Worm (Caenorhabditis elegans): Measurements from ENCODE around the gene rgs-11.

Gene rgs-11

ce11 chrX:14946464-14947354, 17.6 kb upstream of the rgs-11 start:
- TF ChIP-seq klf-2 (GFP tag; conservative IDR thresholded peaks at IDR 0.05), result no peak
- TF ChIP-seq cog-1 (tag; optimal IDR thresholded peaks at IDR 0.05), result no peak
- no peak for TF ChIP-seq med-1 (GFP tag; optimal IDR thresholded peaks at IDR 0.05; ENCODE audit: insufficient read depth)
- no peak for TF ChIP-seq tab-1 (GFP tag; IDR thresholded peaks at IDR 0.05)
- no peak for TF ChIP-seq ref-1 (GFP tag; conservative IDR thresholded peaks at IDR 0.05)
- TF ChIP-seq ztf-29 (GFP tag; IDR thresholded peaks at IDR 0.05), result 0 out of 2 replicates have a peak, but pooled peaks have one; percentile 12

- no peak for TF ChIP-seq ref-1 (GFP tag; conservative IDR thresholded peaks at IDR 0.05)
- TF ChIP-seq med-1 (GFP tag; optimal IDR thresholded peaks at IDR 0.05; ENCODE audit: insufficient read depth), result no peak
- no peak for TF ChIP-seq T22C8.4 (GFP tag; IDR thresholded peaks at IDR 0.05)
- TF ChIP-seq ztf-29 (GFP tag; IDR thresholded peaks at IDR 0.05), result no peak
- TF ChIP-seq klf-2 (GFP tag; conservative IDR thresholded peaks at IDR 0.05), result no peak
- no peak for TF ChIP-seq flt-1 (GFP tag; IDR thresholded peaks at IDR 0.05)
- TF ChIP-seq ztf-23 (GFP tag; IDR thresholded peaks at IDR 0.05), result no peak
- no peak for TF ChIP-seq tab-1 (GFP tag; IDR thresholded peaks at IDR 0.05)
- TF ChIP-seq cog-1 (tag; optimal IDR thresholded peaks at IDR 0.05), result no peak
These were observed 17.0 kb upstream of the rgs-11 start for ce11 chrX:14947355-14947668.

DNA sequence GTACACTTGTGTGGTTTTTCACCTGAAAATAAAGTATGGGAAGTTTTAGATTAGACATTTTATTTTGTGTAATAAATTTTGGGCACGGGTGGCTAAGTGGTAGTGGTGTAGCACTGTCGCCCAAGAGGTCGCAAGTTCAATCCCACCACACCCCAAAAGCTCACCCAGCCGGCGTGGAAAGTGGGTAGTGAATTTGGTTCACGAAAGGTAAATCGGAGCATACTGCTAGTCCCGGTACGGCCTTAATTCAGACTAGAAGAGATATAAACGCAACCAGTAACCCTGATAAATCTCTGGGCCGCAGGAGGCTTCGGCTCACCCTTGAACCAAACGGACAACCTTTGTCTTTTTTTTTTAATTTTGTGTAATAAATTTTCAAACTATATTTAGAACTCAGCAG, 12.6 kb upstream of the rgs-11 start:
- TF ChIP-seq med-1 (GFP tag; optimal IDR thresholded peaks at IDR 0.05; ENCODE audit: insufficient read depth) (no peak), cog-1 (tag; optimal IDR thresholded peaks at IDR 0.05) (no peak)

DNA sequence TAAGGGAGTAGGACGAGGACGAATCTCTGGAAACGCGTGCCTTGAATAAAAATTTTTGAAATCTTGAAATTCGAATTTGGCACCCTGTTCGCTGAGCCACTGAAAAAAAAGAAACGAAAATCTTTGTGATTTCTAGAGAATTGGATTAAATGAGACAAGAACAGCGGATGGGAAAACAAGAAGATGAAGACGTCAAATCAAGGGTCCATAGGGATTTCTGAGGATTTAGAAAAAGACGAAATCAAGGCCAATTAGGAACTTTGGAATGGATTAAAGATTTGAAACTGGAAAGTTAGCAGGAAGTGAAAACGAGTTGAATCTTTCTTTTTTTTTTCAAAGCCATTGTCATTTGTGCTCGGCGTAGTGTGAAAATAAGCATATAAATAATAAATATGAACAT, 9.8 kb upstream of the rgs-11 start, which contains the start of gene pag-3:
TSS of gene pag-3 (minus strand) at position 101 of the 400 bp plus-strand sequence.
- TF ChIP-seq ztf-23 (GFP tag; IDR thresholded peaks at IDR 0.05) (no peak), cog-1 (tag; optimal IDR thresholded peaks at IDR 0.05) (no peak), tab-1 (GFP tag; IDR thresholded peaks at IDR 0.05) (no peak), T22C8.4 (GFP tag; IDR thresholded peaks at IDR 0.05) (no peak), med-1 (GFP tag; optimal IDR thresholded peaks at IDR 0.05; ENCODE audit: insufficient read depth) (no peak), flt-1 (GFP tag; IDR thresholded peaks at IDR 0.05) (no peak), ref-1 (GFP tag; conservative IDR thresholded peaks at IDR 0.05) (no peak), klf-2 (GFP tag; conservative IDR thresholded peaks at IDR 0.05) (no peak), ztf-29 (GFP tag; IDR thresholded peaks at IDR 0.05) (no peak)

ce11 chrX:14957176-14957575, 7.2 kb upstream of the rgs-11 start:
- TF ChIP-seq ref-1 (GFP tag; conservative IDR thresholded peaks at IDR 0.05), result no peak
- no peak for TF ChIP-seq flt-1 (GFP tag; IDR thresholded peaks at IDR 0.05)
- TF ChIP-seq tab-1 (GFP tag; IDR thresholded peaks at IDR 0.05), result no peak
- no peak for TF ChIP-seq cog-1 (tag; optimal IDR thresholded peaks at IDR 0.05)
- TF ChIP-seq ztf-23 (GFP tag; IDR thresholded peaks at IDR 0.05), result no peak

DNA sequence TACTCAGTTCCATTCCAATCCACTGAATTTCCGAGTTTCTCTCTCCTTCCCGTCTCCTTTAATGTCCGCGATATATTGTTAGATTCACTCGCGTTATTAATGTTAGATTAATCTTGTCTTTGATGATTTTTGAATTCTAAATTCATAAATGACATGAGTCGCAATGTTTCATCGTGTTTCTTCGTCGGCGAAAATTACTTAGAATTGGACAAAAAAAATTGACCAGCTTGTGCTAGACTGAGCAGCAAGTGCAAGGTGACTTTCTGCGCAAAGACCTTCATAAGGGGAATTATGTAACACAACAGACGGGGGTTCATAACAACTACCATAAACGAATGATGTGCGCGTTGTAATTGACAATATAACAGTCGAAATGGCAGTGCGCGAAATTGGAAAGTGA, 6.0 kb upstream of the rgs-11 start:
- TF ChIP-seq cog-1 (tag; optimal IDR thresholded peaks at IDR 0.05), result no peak
- no peak for TF ChIP-seq T22C8.4 (GFP tag; IDR thresholded peaks at IDR 0.05)
- TF ChIP-seq med-1 (GFP tag; optimal IDR thresholded peaks at IDR 0.05; ENCODE audit: insufficient read depth), result no peak
- no peak for TF ChIP-seq ztf-23 (GFP tag; IDR thresholded peaks at IDR 0.05)
- no peak for TF ChIP-seq klf-2 (GFP tag; conservative IDR thresholded peaks at IDR 0.05)
- TF ChIP-seq ref-1 (GFP tag; conservative IDR thresholded peaks at IDR 0.05), result no peak
- no peak for TF ChIP-seq tab-1 (GFP tag; IDR thresholded peaks at IDR 0.05)
- TF ChIP-seq ztf-29 (GFP tag; IDR thresholded peaks at IDR 0.05), result no peak
- TF ChIP-seq flt-1 (GFP tag; IDR thresholded peaks at IDR 0.05), result no peak

DNA sequence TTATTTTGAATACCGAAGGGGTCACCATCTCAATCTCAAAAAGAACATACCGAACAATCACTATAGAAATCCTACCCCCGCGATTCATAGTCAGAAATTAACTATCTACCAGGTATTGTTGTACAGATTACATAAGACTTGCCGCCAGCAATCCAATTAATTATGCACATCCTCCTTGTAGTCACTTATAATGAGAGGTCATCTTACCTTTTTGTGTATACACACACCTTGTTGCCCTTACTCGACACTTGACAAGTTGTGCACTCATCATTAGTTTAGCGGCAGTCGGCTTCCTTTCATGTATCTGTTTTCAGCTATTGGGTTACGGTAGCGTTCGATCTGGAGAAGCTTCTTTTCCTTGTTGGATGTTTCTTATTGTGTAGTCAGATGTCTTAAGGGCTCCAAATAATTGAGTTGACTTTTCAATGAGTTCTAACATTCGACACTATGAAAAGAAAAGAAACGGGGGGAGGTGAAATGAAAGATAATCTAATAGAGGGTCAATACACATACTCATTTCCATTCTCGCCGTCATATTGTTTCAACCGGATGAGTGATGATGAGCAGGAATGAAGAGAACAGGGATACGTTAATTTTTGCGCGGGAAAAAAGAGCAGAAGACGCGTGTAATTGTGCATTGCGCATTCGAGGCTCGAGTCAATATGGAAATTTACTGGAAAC, 4.8 kb upstream of the rgs-11 start:
- TF ChIP-seq ref-1 (GFP tag; conservative IDR thresholded peaks at IDR 0.05) (no peak), cog-1 (tag; optimal IDR thresholded peaks at IDR 0.05) (no peak), ztf-29 (GFP tag; IDR thresholded peaks at IDR 0.05) (no peak), T22C8.4 (GFP tag; IDR thresholded peaks at IDR 0.05) (no peak), med-1 (GFP tag; optimal IDR thresholded peaks at IDR 0.05; ENCODE audit: insufficient read depth) (no peak), flt-1 (GFP tag; IDR thresholded peaks at IDR 0.05) (no peak), tab-1 (GFP tag; IDR thresholded peaks at IDR 0.05) (no peak), ztf-23 (GFP tag; IDR thresholded peaks at IDR 0.05) (no peak), klf-2 (GFP tag; conservative IDR thresholded peaks at IDR 0.05) (no peak)

ce11 chrX:14960841-14961240, 3.5 kb upstream of the rgs-11 start:
- TF ChIP-seq T22C8.4 (GFP tag; IDR thresholded peaks at IDR 0.05) (no peak), ref-1 (GFP tag; conservative IDR thresholded peaks at IDR 0.05) (no peak), med-1 (GFP tag; optimal IDR thresholded peaks at IDR 0.05; ENCODE audit: insufficient read depth) (no peak), ztf-23 (GFP tag; IDR thresholded peaks at IDR 0.05) (no peak)

- TF ChIP-seq flt-1 (GFP tag; IDR thresholded peaks at IDR 0.05), result no peak
- TF ChIP-seq T22C8.4 (GFP tag; IDR thresholded peaks at IDR 0.05), result no peak
- TF ChIP-seq klf-2 (GFP tag; conservative IDR thresholded peaks at IDR 0.05), result no peak
- TF ChIP-seq ref-1 (GFP tag; conservative IDR thresholded peaks at IDR 0.05), result no peak
- no peak for TF ChIP-seq med-1 (GFP tag; optimal IDR thresholded peaks at IDR 0.05; ENCODE audit: insufficient read depth)
- TF ChIP-seq ztf-29 (GFP tag; IDR thresholded peaks at IDR 0.05), result no peak
- no peak for TF ChIP-seq ztf-23 (GFP tag; IDR thresholded peaks at IDR 0.05)
- TF ChIP-seq tab-1 (GFP tag; IDR thresholded peaks at IDR 0.05), result no peak
- no peak for TF ChIP-seq cog-1 (tag; optimal IDR thresholded peaks at IDR 0.05)
These were observed 2.9 kb upstream of the rgs-11 start, which contains the start of gene idpp-3 for ce11 chrX:14961471-14961870. Gene idpp-3, minus strand, starts transcription at chrX:14961571.

DNA sequence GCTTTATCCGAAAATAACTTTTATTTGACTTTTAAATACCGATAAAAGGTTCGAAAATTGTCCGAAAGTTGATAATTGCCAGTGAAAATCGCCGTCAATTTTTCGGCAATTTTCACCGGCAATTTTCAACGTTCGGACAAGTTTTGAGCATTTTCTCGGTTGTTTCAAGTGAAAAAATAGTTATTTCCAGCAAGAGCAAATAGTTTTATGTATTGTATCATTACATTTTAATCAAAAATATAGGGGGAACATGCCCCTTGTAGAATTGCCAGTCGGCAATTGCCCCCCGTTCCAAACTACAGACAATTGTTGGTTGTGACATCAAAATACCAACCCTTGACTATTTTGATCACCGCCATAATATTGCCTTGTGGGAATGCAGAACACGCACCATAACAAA, 1.9 kb upstream of the rgs-11 start, which contains the start of gene rgs-10:
TSS of gene rgs-10 (plus strand) at position 301 of the 400 bp plus-strand sequence.
- TF ChIP-seq ref-1 (GFP tag; conservative IDR thresholded peaks at IDR 0.05) (no peak), tab-1 (GFP tag; IDR thresholded peaks at IDR 0.05) (no peak), ztf-23 (GFP tag; IDR thresholded peaks at IDR 0.05) (no peak), med-1 (GFP tag; optimal IDR thresholded peaks at IDR 0.05; ENCODE audit: insufficient read depth) (no peak)
